Fruit fly (Drosophila melanogaster): ENCODE data around the gene CG42564.
A peak's percentile ranks its signal among the peaks of the same experiment; 100 is the strongest.

CG42564 gene

DNA sequence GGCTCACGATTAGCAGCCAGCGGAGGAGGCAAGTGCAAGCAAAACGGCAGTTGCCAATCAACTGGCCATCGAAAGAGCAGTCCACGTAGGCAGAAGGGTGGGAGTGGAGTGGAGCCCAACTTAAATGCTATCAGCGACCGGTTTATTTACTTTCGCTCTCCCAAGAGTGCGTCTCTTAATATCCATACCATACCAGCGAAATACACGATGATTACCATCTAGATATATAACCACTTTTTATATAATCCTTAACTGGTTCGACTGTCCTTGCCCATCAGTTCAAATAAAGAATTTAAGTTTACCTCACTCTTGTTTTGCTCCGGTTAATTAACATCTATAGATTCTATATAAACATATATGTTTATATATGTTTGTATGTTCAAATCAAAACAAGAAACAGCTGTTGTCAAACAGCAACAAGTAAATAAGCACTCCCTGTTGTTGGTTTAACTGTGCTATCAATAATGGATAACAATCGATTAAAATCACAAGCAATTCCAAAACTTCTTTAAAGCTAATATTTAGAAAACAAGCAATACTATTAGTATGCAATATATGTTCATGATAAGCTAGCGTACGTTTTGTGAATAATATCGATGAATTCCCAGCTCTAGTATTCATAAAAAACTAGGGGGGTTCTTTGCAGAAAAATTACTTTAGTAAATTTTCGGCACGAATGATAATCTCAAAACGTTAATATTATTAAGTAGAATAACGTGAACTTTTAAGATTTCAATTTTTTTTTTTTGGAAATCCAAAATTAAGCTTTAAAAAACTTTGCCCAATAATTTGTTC is 566 bp upstream of the CG42564 start (continued):
- no peak for TF ChIP-seq Abd-B (GFP tag; optimal IDR thresholded peaks at IDR 0.05)
- TF ChIP-seq ewg (GFP tag; optimal IDR thresholded peaks at IDR 0.05): no peak
- no peak for TF ChIP-seq CG8944 (GFP tag; optimal IDR thresholded peaks at IDR 0.05)
- peak; percentile 32 for TF ChIP-seq CG33213 (GFP tag; optimal IDR thresholded peaks at IDR 0.05)
- TF ChIP-seq ab (GFP tag; optimal IDR thresholded peaks at IDR 0.05): no peak
- TF ChIP-seq NC2α (GFP tag; optimal IDR thresholded peaks at IDR 0.05): no peak
- no peak for TF ChIP-seq Lhr (GFP tag; optimal IDR thresholded peaks at IDR 0.05)
- TF ChIP-seq slou (GFP tag; optimal IDR thresholded peaks at IDR 0.05): no peak
- TF ChIP-seq CG31224 (GFP tag; IDR thresholded peaks at IDR 0.05): 0 out of 2 replicates have a peak, but pooled peaks have one; percentile 4
- peak; percentile 6 for TF ChIP-seq tx (GFP tag; optimal IDR thresholded peaks at IDR 0.05)
- 0 out of 2 replicates have a peak, but pooled peaks have one; percentile 26 for TF ChIP-seq ara (GFP tag; IDR thresholded peaks at IDR 0.05)
- 0 out of 2 replicates have a peak, but pooled peaks have one; percentile 10 for TF ChIP-seq al (GFP tag; IDR thresholded peaks at IDR 0.05)
- 0 out of 2 replicates have a peak, but pooled peaks have one; percentile 7 for TF ChIP-seq sim (GFP tag; IDR thresholded peaks at IDR 0.05)
- no peak for TF ChIP-seq Lim3 (GFP tag; IDR thresholded peaks at IDR 0.05)
- peak; percentile 22 for TF ChIP-seq kay (GFP tag; optimal IDR thresholded peaks at IDR 0.05)
- peak; percentile 75 for TF ChIP-seq PHDP (tag; optimal IDR thresholded peaks at IDR 0.05)
- TF ChIP-seq HmgD (GFP tag; optimal IDR thresholded peaks at IDR 0.05): no peak
- TF ChIP-seq CrebB (tag; optimal IDR thresholded peaks at IDR 0.05): peak; percentile 55
- peak; percentile 23 for TF ChIP-seq CG2712 (tag; optimal IDR thresholded peaks at IDR 0.05)
- no peak for TF ChIP-seq Hr78 (GFP tag; optimal IDR thresholded peaks at IDR 0.05)
- no peak for TF ChIP-seq btn (GFP tag; optimal IDR thresholded peaks at IDR 0.05)
- peak; percentile 16 for TF ChIP-seq Camta (GFP tag; optimal IDR thresholded peaks at IDR 0.05)
- TF ChIP-seq CG14441 (GFP tag; IDR thresholded peaks at IDR 0.05): no peak
- 0 out of 2 replicates have a peak, but pooled peaks have one; percentile 52 for TF ChIP-seq CG11247 (GFP tag; IDR thresholded peaks at IDR 0.05)
- no peak for TF ChIP-seq CTCF (GFP tag; optimal IDR thresholded peaks at IDR 0.05)
- peak; percentile 21 for TF ChIP-seq nmo (GFP tag; optimal IDR thresholded peaks at IDR 0.05)
- peak; percentile 66 for TF ChIP-seq odd (GFP tag; optimal IDR thresholded peaks at IDR 0.05)
- TF ChIP-seq cato (GFP tag; optimal IDR thresholded peaks at IDR 0.05; ENCODE audit: borderline replicate concordance): no peak
- TF ChIP-seq oc (tag; optimal IDR thresholded peaks at IDR 0.05): no peak
- TF ChIP-seq Hsf (GFP tag; optimal IDR thresholded peaks at IDR 0.05): peak; percentile 35
- no peak for TF ChIP-seq schlank (tag; optimal IDR thresholded peaks at IDR 0.05)
- no peak for TF ChIP-seq YL-1 (GFP tag; optimal IDR thresholded peaks at IDR 0.05)
- TF ChIP-seq fd3F (GFP tag; optimal IDR thresholded peaks at IDR 0.05): peak; percentile 89
- no peak for TF ChIP-seq peb (GFP tag; IDR thresholded peaks at IDR 0.05)
- TF ChIP-seq Ssrp (tag; optimal IDR thresholded peaks at IDR 0.05): no peak
- TF ChIP-seq Ravus (GFP tag; IDR thresholded peaks at IDR 0.05): no peak
- no peak for TF ChIP-seq sqz (GFP tag; optimal IDR thresholded peaks at IDR 0.05)
- peak; percentile 61 for TF ChIP-seq CG1233 (GFP tag; optimal IDR thresholded peaks at IDR 0.05)
- no peak for TF ChIP-seq CG9215 (GFP tag; IDR thresholded peaks at IDR 0.05)
- TF ChIP-seq zen2 (GFP tag; IDR thresholded peaks at IDR 0.05; ENCODE audit: partially characterized antibody): no peak
- no peak for TF ChIP-seq Hr39 (optimal IDR thresholded peaks at IDR 0.05)
- TF ChIP-seq crc (GFP tag; optimal IDR thresholded peaks at IDR 0.05): no peak
- TF ChIP-seq CG31441 (GFP tag; IDR thresholded peaks at IDR 0.05): peak; percentile 27; the same call in 1 of the 2 replicates
- TF ChIP-seq twi (tag; optimal IDR thresholded peaks at IDR 0.05): peak; percentile 3
- no peak for TF ChIP-seq ERR (GFP tag; optimal IDR thresholded peaks at IDR 0.05)
- no peak for TF ChIP-seq CG4404 (GFP tag; IDR thresholded peaks at IDR 0.05)
- TF ChIP-seq CG6272 (GFP tag; IDR thresholded peaks at IDR 0.05): no peak
- TF ChIP-seq CG4424 (GFP tag; optimal IDR thresholded peaks at IDR 0.05): no peak
- no peak for TF ChIP-seq D19B (GFP tag; optimal IDR thresholded peaks at IDR 0.05)
- TF ChIP-seq CHES-1-like (GFP tag; optimal IDR thresholded peaks at IDR 0.05): peak; percentile 13
- no peak for TF ChIP-seq Poxn (GFP tag; IDR thresholded peaks at IDR 0.05)

All from whole organism, embryonic.